Fruit fly (Drosophila melanogaster): ENCODE results near the gene CG32369.

DNA sequence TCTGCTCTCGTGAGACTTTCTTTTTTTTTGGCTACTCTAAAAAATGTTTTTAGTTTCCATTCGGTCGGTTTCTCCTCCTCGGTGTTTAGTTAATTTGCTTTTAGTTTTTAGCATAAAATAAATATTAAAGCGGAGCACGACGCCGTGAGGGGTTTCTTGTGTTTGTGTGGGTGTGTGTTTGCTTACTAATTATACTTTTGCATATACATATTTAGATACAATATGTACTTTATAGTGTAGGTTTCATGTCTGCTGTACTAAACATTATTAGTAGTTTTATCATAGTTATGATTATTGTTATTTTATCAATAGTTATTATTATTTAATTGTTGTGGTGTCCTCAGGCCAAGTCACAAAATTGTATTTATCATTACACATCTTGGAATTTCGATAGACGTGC is 6.3 kb upstream of the CG32369 start:
- TF ChIP-seq CG8478 (optimal IDR thresholded peaks at IDR 0.05) = no peak
- no peak for TF ChIP-seq CTCF (optimal IDR thresholded peaks at IDR 0.05)
